Fruit fly (Drosophila melanogaster): ENCODE data around the gene snsl.
A peak's percentile ranks its signal among the peaks of the same experiment; 100 is the strongest.

The snsl gene

DNA sequence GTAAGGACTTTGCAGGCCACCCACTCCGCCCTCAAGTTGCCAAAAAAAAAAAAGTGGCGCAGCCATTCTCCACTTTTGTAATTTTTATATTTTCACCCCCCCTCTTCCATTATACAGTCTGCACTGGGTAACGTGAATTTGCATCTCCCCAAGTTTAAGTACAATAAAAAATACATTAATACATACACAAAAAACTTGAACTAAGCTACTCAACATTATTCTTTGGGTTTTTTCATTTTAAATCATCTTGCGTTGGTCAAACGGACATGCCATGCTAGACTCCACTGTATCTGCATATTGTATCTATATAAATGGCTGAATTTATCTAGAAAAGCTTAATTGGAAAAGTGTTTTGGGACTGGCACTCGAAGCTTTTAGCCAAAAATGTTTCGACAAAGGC, 45.1 kb downstream of the snsl start (continued):
- peak; percentile 48 for TF ChIP-seq lilli (GFP tag; optimal IDR thresholded peaks at IDR 0.05)
- TF ChIP-seq trh (GFP tag; optimal IDR thresholded peaks at IDR 0.05) = no peak
- no peak for TF ChIP-seq CG1024 (GFP tag; IDR thresholded peaks at IDR 0.05)
- peak; percentile 65 for TF ChIP-seq slbo (GFP tag; IDR thresholded peaks at IDR 0.05)
- no peak for TF ChIP-seq ERR (GFP tag; optimal IDR thresholded peaks at IDR 0.05)
- 0 out of 2 replicates have a peak, but pooled peaks have one; percentile 44 for TF ChIP-seq HLH3B (GFP tag; IDR thresholded peaks at IDR 0.05)
- no peak for TF ChIP-seq Sox100B (GFP tag; optimal IDR thresholded peaks at IDR 0.05)
- TF ChIP-seq sima (GFP tag; optimal IDR thresholded peaks at IDR 0.05) = no peak
- TF ChIP-seq sens (GFP tag) = no peak
- TF ChIP-seq gt (GFP tag; IDR thresholded peaks at IDR 0.05) = no peak
- TF ChIP-seq Opbp (GFP tag; IDR thresholded peaks at IDR 0.05; ENCODE audit: partially characterized antibody) = no peak
- no peak for TF ChIP-seq CG17186 (GFP tag; optimal IDR thresholded peaks at IDR 0.05)
- no peak for TF ChIP-seq CG33213 (GFP tag; optimal IDR thresholded peaks at IDR 0.05)
- no peak for TF ChIP-seq btn (GFP tag; optimal IDR thresholded peaks at IDR 0.05)
- TF ChIP-seq tna (GFP tag; IDR thresholded peaks at IDR 0.05; ENCODE audit: partially characterized antibody) = no peak
- TF ChIP-seq CG3281 (GFP tag; optimal IDR thresholded peaks at IDR 0.05) = peak; percentile 52
- no peak for TF ChIP-seq danr (GFP tag; IDR thresholded peaks at IDR 0.05)
- no peak for TF ChIP-seq Hr39 (optimal IDR thresholded peaks at IDR 0.05)
- TF ChIP-seq peb (GFP tag; IDR thresholded peaks at IDR 0.05) = no peak
- no peak for TF ChIP-seq sqz (GFP tag; optimal IDR thresholded peaks at IDR 0.05)
- TF ChIP-seq bsh (GFP tag; optimal IDR thresholded peaks at IDR 0.05) = peak in 1 of 2 experiments; percentile 12
- TF ChIP-seq sens-2 (GFP tag; IDR thresholded peaks at IDR 0.05) = no peak
- TF ChIP-seq CG10462 (GFP tag; optimal IDR thresholded peaks at IDR 0.05) = no peak
- TF ChIP-seq Spps (tag; optimal IDR thresholded peaks at IDR 0.05) = no peak
- TF ChIP-seq CG30431 (GFP tag; optimal IDR thresholded peaks at IDR 0.05) = no peak
- TF ChIP-seq croc (GFP tag; conservative IDR thresholded peaks at IDR 0.05) = no peak
- peak; percentile 4 for TF ChIP-seq CG9727 (GFP tag; optimal IDR thresholded peaks at IDR 0.05)
- TF ChIP-seq CG32767 (GFP tag; IDR thresholded peaks at IDR 0.05) = no peak
- peak; percentile 5 for TF ChIP-seq CoRest (tag; optimal IDR thresholded peaks at IDR 0.05)
- no peak for TF ChIP-seq hb (GFP tag; IDR thresholded peaks at IDR 0.05; ENCODE audit: partially characterized antibody)
- no peak for TF ChIP-seq Six4 (GFP tag; optimal IDR thresholded peaks at IDR 0.05)
- TF ChIP-seq CG12299 (tag; optimal IDR thresholded peaks at IDR 0.05) = no peak
- no peak for TF ChIP-seq CG15073 (GFP tag; optimal IDR thresholded peaks at IDR 0.05)
- no peak for TF ChIP-seq hbn (GFP tag; IDR thresholded peaks at IDR 0.05; ENCODE audit: partially characterized antibody)
- no peak for TF ChIP-seq lola (GFP tag; optimal IDR thresholded peaks at IDR 0.05)
- no peak for TF ChIP-seq CG18011 (GFP tag; optimal IDR thresholded peaks at IDR 0.05)
- TF ChIP-seq hkb (optimal IDR thresholded peaks at IDR 0.05) = no peak
- peak; percentile 47; the same call in 1 of the 2 replicates for TF ChIP-seq hkb (GFP tag; IDR thresholded peaks at IDR 0.05)
- no peak for TF ChIP-seq corto (GFP tag; optimal IDR thresholded peaks at IDR 0.05)
- no peak for TF ChIP-seq tin (GFP tag; optimal IDR thresholded peaks at IDR 0.05)
- no peak for TF ChIP-seq B-H2 (GFP tag; optimal IDR thresholded peaks at IDR 0.05)
- TF ChIP-seq CG1792 (GFP tag; optimal IDR thresholded peaks at IDR 0.05) = no peak
- TF ChIP-seq vvl (GFP tag; IDR thresholded peaks at IDR 0.05) = no peak; the same call in 1 of the 2 replicates
- TF ChIP-seq zen (tag; optimal IDR thresholded peaks at IDR 0.05) = no peak
- no peak for TF ChIP-seq bbx (GFP tag; IDR thresholded peaks at IDR 0.05; ENCODE audit: partially characterized antibody)
- TF ChIP-seq Taf1 (GFP tag; IDR thresholded peaks at IDR 0.05) = 0 out of 2 replicates have a peak, but pooled peaks have one; percentile 15
- no peak for TF ChIP-seq CG5180 (GFP tag; optimal IDR thresholded peaks at IDR 0.05)
- TF ChIP-seq aop (GFP tag; IDR thresholded peaks at IDR 0.05) = no peak
- TF ChIP-seq fru (optimal IDR thresholded peaks at IDR 0.05) = no peak
- no peak for TF ChIP-seq Hey (tag; optimal IDR thresholded peaks at IDR 0.05)
- TF ChIP-seq CG6175 (GFP tag; IDR thresholded peaks at IDR 0.05) = 0 out of 3 replicates have a peak, but pooled peaks have one; percentile 37
- no peak for TF ChIP-seq pita (GFP tag; optimal IDR thresholded peaks at IDR 0.05)
- no peak for TF ChIP-seq Antp (GFP tag; optimal IDR thresholded peaks at IDR 0.05)

All from whole organism, embryonic.